Worm (Caenorhabditis elegans) whole organism, midembryonic: ENCODE measurements around the gene rsa-2.

Experiments
- flt-1 ChIP-seq: fragments of 200-800 bp; sonication (Bioruptor generic); IDR thresholded peaks from 2 replicates; pipeline ENCODE4 v1.3.6; 2022; ENCODE audit warnings: missing genetic modification characterization, missing compliant biosample characterization
- klf-2 ChIP-seq: fragments of 200-800 bp; sonication (Bioruptor generic); conservative IDR thresholded peaks from 2 replicates; pipeline ENCODE4 v1.3.6; 2022; ENCODE audit warnings: missing genetic modification reagents, missing genetic modification characterization, missing compliant biosample characterization
- tab-1 ChIP-seq: fragments of 200-800 bp; sonication (Bioruptor generic); IDR thresholded peaks from 2 replicates; pipeline ENCODE4 v1.3.6; 2022; ENCODE audit warnings: missing genetic modification characterization, missing compliant biosample characterization
- ztf-23 ChIP-seq: fragments of 200-800 bp; sonication (Bioruptor generic); IDR thresholded peaks from 2 replicates; pipeline ENCODE4 v1.3.6; 2022; ENCODE audit warnings: missing genetic modification reagents, missing genetic modification characterization, missing compliant biosample characterization

DNA sequence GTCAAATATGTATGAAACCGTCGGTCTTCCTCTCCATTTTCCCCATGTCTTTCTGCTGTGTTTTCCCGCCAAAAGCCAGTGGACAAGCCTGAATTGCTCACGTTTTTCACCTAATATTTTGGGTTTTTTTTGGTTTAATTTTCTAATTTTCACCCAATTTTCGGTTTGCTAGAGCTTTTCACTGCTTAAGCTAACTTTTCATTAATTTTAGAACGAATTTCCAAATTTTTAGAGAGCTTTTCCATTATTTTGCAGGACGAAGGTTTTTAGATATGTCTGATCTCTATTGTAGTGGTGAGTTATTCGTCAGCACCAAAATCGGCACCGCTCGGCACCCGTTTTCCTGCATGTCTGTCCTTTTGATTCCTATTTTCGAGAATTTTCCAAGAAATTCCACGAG is 9.7 kb upstream of the rsa-2 start:
- TF ChIP-seq klf-2 (GFP tag; lab: Robert Waterston, UW), result no peak
- no peak for TF ChIP-seq ztf-23 (GFP tag; lab: Robert Waterston, UW)
- no peak for TF ChIP-seq flt-1 (GFP tag; lab: Robert Waterston, UW)
- no peak for TF ChIP-seq tab-1 (GFP tag; lab: Robert Waterston, UW)
